Worm (Caenorhabditis elegans) whole organism, midembryonic: ENCODE results near the gene mip-1.

Source experiments
- cog-1 ChIP-seq: sonication (generic microtip); optimal IDR thresholded peaks from 2 replicates; lab custom pipeline; 2016; ENCODE audit warnings: missing genetic modification characterization, missing compliant biosample characterization
- klf-2 ChIP-seq: fragments of 200-800 bp; sonication (Bioruptor generic); conservative IDR thresholded peaks from 2 replicates; pipeline ENCODE4 v1.3.6; 2022; ENCODE audit warnings: missing genetic modification reagents, missing genetic modification characterization, missing compliant biosample characterization
- med-1 ChIP-seq: sonication (generic microtip); optimal IDR thresholded peaks from 2 replicates; lab custom pipeline; 2017; ENCODE audit warnings: missing genetic modification characterization, mild to moderate bottlenecking, missing compliant biosample characterization, antibody characterized with exemption, missing genetic modification reagents; ENCODE audit not compliant: insufficient read depth
- ref-1 ChIP-seq: fragments of 200-800 bp; sonication (Bioruptor generic); conservative IDR thresholded peaks from 2 replicates; pipeline ENCODE4 v1.3.6; 2022; ENCODE audit warnings: missing genetic modification reagents, missing genetic modification characterization, missing compliant biosample characterization
- ztf-23 ChIP-seq: fragments of 200-800 bp; sonication (Bioruptor generic); IDR thresholded peaks from 2 replicates; pipeline ENCODE4 v1.3.6; 2022; ENCODE audit warnings: missing genetic modification reagents, missing genetic modification characterization, missing compliant biosample characterization
- ztf-29 ChIP-seq: fragments of 200-800 bp; sonication (Bioruptor generic); IDR thresholded peaks from 2 replicates; pipeline ENCODE4 v1.3.6; 2022; ENCODE audit warnings: missing genetic modification reagents, missing genetic modification characterization, missing compliant biosample characterization

- TF ChIP-seq med-1 (GFP tag; lab: Kevin White, UChicago) (no peak), ztf-29 (GFP tag; lab: Robert Waterston, UW) (no peak), klf-2 (GFP tag; lab: Robert Waterston, UW) (no peak), ztf-23 (GFP tag; lab: Robert Waterston, UW) (no peak), ref-1 (GFP tag; lab: Robert Waterston, UW) (no peak), cog-1 (tag; lab: Kevin White, UChicago) (no peak)
These were observed 44.5 kb downstream of the mip-1 start, which contains the start of the genes acbp-7 and F26A1.19 for ce11 chrIII:4837429-4837828.
